Worm (Caenorhabditis elegans): ENCODE results near the gene athp-3.

athp-3 gene

ce11 chrIV:17087384-17088099 is 39.4 kb upstream of the athp-3 start, which contains the start of the genes snx-13 and snr-1 (continued):
- TF ChIP-seq F39B2.1 (GFP tag; IDR thresholded peaks at IDR 0.05) (no peak), ztf-26 (tag; optimal IDR thresholded peaks at IDR 0.05) (no peak), snpc-1.1 (tag; optimal IDR thresholded peaks at IDR 0.05; ENCODE audit: insufficient read depth) (peak; percentile 4), nfya-1 (tag; optimal IDR thresholded peaks at IDR 0.05; ENCODE audit: borderline replicate concordance, insufficient read depth) (no peak)

ce11 chrIV:17084839-17085238 is 36.7 kb upstream of the athp-3 start:
- TF ChIP-seq gei-17 (GFP tag; optimal IDR thresholded peaks at IDR 0.05): no peak
- no peak for TF ChIP-seq cebp-2 (GFP tag; IDR thresholded peaks at IDR 0.05)
- peak; percentile 15 for TF ChIP-seq snpc-3.4 (tag; optimal IDR thresholded peaks at IDR 0.05)
- no peak for TF ChIP-seq lsl-1 (GFP tag; optimal IDR thresholded peaks at IDR 0.05)
- TF ChIP-seq akir-1 (GFP tag; optimal IDR thresholded peaks at IDR 0.05): no peak
- TF ChIP-seq efl-1 (GFP tag; optimal IDR thresholded peaks at IDR 0.05): no peak
- TF ChIP-seq ztf-25 (GFP tag; IDR thresholded peaks at IDR 0.05): no peak
- peak; percentile 84 for TF ChIP-seq ceh-100 (GFP tag; IDR thresholded peaks at IDR 0.05)
- no peak for TF ChIP-seq Y95B8A.8 (GFP tag; IDR thresholded peaks at IDR 0.05)
- TF ChIP-seq fkh-3 (tag; optimal IDR thresholded peaks at IDR 0.05): no peak
- TF ChIP-seq ets-4 (GFP tag; optimal IDR thresholded peaks at IDR 0.05): no peak
- no peak for TF ChIP-seq aptf-2 (GFP tag; conservative IDR thresholded peaks at IDR 0.05)
- TF ChIP-seq ccch-3 (GFP tag; optimal IDR thresholded peaks at IDR 0.05): no peak
- no peak for TF ChIP-seq Y67H2A.10 (GFP tag; conservative IDR thresholded peaks at IDR 0.05)
- TF ChIP-seq let-607 (tag; optimal IDR thresholded peaks at IDR 0.05): no peak
- no peak for TF ChIP-seq sptf-2 (GFP tag; optimal IDR thresholded peaks at IDR 0.05)
- TF ChIP-seq somi-1 (GFP tag; optimal IDR thresholded peaks at IDR 0.05): no peak
- TF ChIP-seq nfyb-1 (GFP tag; IDR thresholded peaks at IDR 0.05): no peak
- TF ChIP-seq egl-18 (GFP tag; IDR thresholded peaks at IDR 0.05): no peak
- TF ChIP-seq bed-2 (GFP tag; IDR thresholded peaks at IDR 0.05): no peak
- TF ChIP-seq lin-35 (GFP tag; optimal IDR thresholded peaks at IDR 0.05): no peak
- peak; percentile 19 for TF ChIP-seq F49E8.2 (tag; optimal IDR thresholded peaks at IDR 0.05; ENCODE audit: insufficient read depth)
- TF ChIP-seq mel-28 (tag; optimal IDR thresholded peaks at IDR 0.05; ENCODE audit: borderline replicate concordance): no peak
- no peak for TF ChIP-seq rpc-1 (optimal IDR thresholded peaks at IDR 0.05)
- no peak for TF ChIP-seq rpc-1 (tag; optimal IDR thresholded peaks at IDR 0.05)
- TF ChIP-seq nhr-90 (tag; optimal IDR thresholded peaks at IDR 0.05): no peak
- no peak for TF ChIP-seq egrh-3 (GFP tag; IDR thresholded peaks at IDR 0.05)
- no peak for TF ChIP-seq T07F8.4 (tag; optimal IDR thresholded peaks at IDR 0.05)
- TF ChIP-seq attf-6 (GFP tag; IDR thresholded peaks at IDR 0.05): peak; percentile 86
- TF ChIP-seq zfh-2 (GFP tag; conservative IDR thresholded peaks at IDR 0.05): no peak
- TF ChIP-seq mcd-1 (GFP tag; IDR thresholded peaks at IDR 0.05): peak; percentile 34; the same call in 1 of the 2 replicates
- TF ChIP-seq snpc-1.3 (tag; optimal IDR thresholded peaks at IDR 0.05; ENCODE audit: insufficient read depth): no peak
- no peak for TF ChIP-seq C17E4.6 (GFP tag; IDR thresholded peaks at IDR 0.05)
- no peak for TF ChIP-seq repo-1 (tag; optimal IDR thresholded peaks at IDR 0.05)
- TF ChIP-seq ama-1 (optimal IDR thresholded peaks at IDR 0.05): no peak
- TF ChIP-seq ama-1 (GFP tag; optimal IDR thresholded peaks at IDR 0.05): no peak
- no peak for TF ChIP-seq T26A5.8 (tag; optimal IDR thresholded peaks at IDR 0.05)
- TF ChIP-seq F10E7.11 (tag; optimal IDR thresholded peaks at IDR 0.05): no peak
- TF ChIP-seq madf-3 (GFP tag; IDR thresholded peaks at IDR 0.05): peak; percentile 53; the same call in 1 of the 2 replicates
- no peak for TF ChIP-seq xnd-1 (tag; optimal IDR thresholded peaks at IDR 0.05)
- no peak for TF ChIP-seq nhr-179 (tag; optimal IDR thresholded peaks at IDR 0.05)
- TF ChIP-seq Y79H2A.3 (GFP tag; conservative IDR thresholded peaks at IDR 0.05): no peak
